Worm (Caenorhabditis elegans) whole organism, L4 larva: ENCODE results near the gene mtpn-1.

Source experiments
- F10B5.3 ChIP-seq: sonication (generic microtip); optimal IDR thresholded peaks from 2 replicates; lab custom pipeline; 2016; ENCODE audit warnings: mild to moderate bottlenecking, missing genetic modification characterization, missing compliant biosample characterization
- F26F4.8 ChIP-seq: fragments of 200-800 bp; sonication (Bioruptor generic); conservative IDR thresholded peaks from 2 replicates; pipeline ENCODE4 v1.3.6; 2022; ENCODE audit warnings: missing genetic modification characterization, missing compliant biosample characterization
- F37D6.2 ChIP-seq: sonication (generic microtip); optimal IDR thresholded peaks from 2 replicates; lab custom pipeline; 2016; ENCODE audit warnings: mild to moderate bottlenecking, missing genetic modification characterization, missing compliant biosample characterization
- F44E2.7 ChIP-seq: fragments of 200-800 bp; sonication (Bioruptor generic); IDR thresholded peaks from 2 replicates; pipeline ENCODE4 v2.1.2; 2022; ENCODE audit warnings: missing genetic modification characterization, missing compliant biosample characterization
- F49E8.2 ChIP-seq: sonication (generic microtip); optimal IDR thresholded peaks from 2 replicates; lab custom pipeline; 2016; ENCODE audit warnings: missing compliant biosample characterization, mild to moderate bottlenecking, missing genetic modification characterization, borderline replicate concordance
- T20F7.1 ChIP-seq: fragments of 200-800 bp; sonication (Bioruptor generic); optimal IDR thresholded peaks from 2 replicates; lab custom pipeline; 2018; ENCODE audit warnings: mild to moderate bottlenecking, missing genetic modification characterization, missing compliant biosample characterization
- Y105C5A.15 ChIP-seq: fragments of 200-800 bp; sonication (Bioruptor generic); IDR thresholded peaks from 2 replicates; pipeline ENCODE4 v1.3.6; 2022; ENCODE audit warnings: missing genetic modification characterization, missing compliant biosample characterization
- Y48G9A.11 ChIP-seq: fragments of 200-800 bp; sonication (Bioruptor generic); IDR thresholded peaks from 2 replicates; pipeline ENCODE4 v1.3.6; 2022; ENCODE audit warnings: missing genetic modification reagents, missing genetic modification characterization, missing compliant biosample characterization
- ZK546.5 ChIP-seq, 2 experiments: sonication (generic microtip); optimal IDR thresholded peaks; 2 replicates each; lab custom pipeline; 2017; ENCODE audit warnings: missing biosample characterization in 2 of 2, missing genetic modification characterization in 2 of 2
- aha-1 ChIP-seq: fragments of 150-350 bp; peaks from one replicate; lab custom pipeline; 2014; ENCODE audit warnings: missing biosample characterization, missing genetic modification characterization
- ceh-20 ChIP-seq: fragments of 200-800 bp; sonication (Bioruptor generic); IDR thresholded peaks from 2 replicates; pipeline ENCODE4 v1.3.6; 2022; ENCODE audit warnings: missing genetic modification reagents, missing genetic modification characterization, missing compliant biosample characterization
- ceh-28 ChIP-seq: fragments of 150-350 bp; optimal IDR thresholded peaks from 2 replicates; lab custom pipeline; 2014; ENCODE audit warnings: missing biosample characterization, missing genetic modification reagents, missing genetic modification characterization
- ceh-44 ChIP-seq: fragments of 200-800 bp; sonication (Bioruptor generic); IDR thresholded peaks from 2 replicates; pipeline ENCODE4 v1.3.6; 2022; ENCODE audit warnings: missing genetic modification reagents, missing genetic modification characterization, missing compliant biosample characterization
- ces-1 ChIP-seq: fragments of 150-350 bp; sonication (generic microtip); optimal IDR thresholded peaks from 4 replicates; lab custom pipeline; 2014; ENCODE audit warnings: missing biosample characterization, missing genetic modification reagents, missing genetic modification characterization
- dmd-6 ChIP-seq: fragments of 200-800 bp; sonication (Bioruptor generic); IDR thresholded peaks from 2 replicates; pipeline ENCODE4 v1.3.6; 2022; ENCODE audit warnings: missing genetic modification reagents, missing genetic modification characterization, missing compliant biosample characterization
- dmd-9 ChIP-seq: fragments of 200-800 bp; sonication (Bioruptor generic); IDR thresholded peaks from 2 replicates; pipeline ENCODE4 v1.3.6; 2022; ENCODE audit warnings: missing genetic modification reagents, missing genetic modification characterization, missing compliant biosample characterization
- duxl-1 ChIP-seq: sonication (generic microtip); optimal IDR thresholded peaks from 2 replicates; lab custom pipeline; 2016; ENCODE audit warnings: mild to moderate bottlenecking, missing genetic modification characterization, moderate library complexity, missing compliant biosample characterization; ENCODE audit not compliant: poor library complexity
- dve-1 ChIP-seq: sonication (generic microtip); optimal IDR thresholded peaks from 2 replicates; lab custom pipeline; 2017; ENCODE audit warnings: antibody characterized with exemption, mild to moderate bottlenecking, missing genetic modification characterization, missing compliant biosample characterization; ENCODE audit not compliant: insufficient read depth
- egl-27 ChIP-seq: sonication (generic microtip); optimal IDR thresholded peaks from 3 replicates; lab custom pipeline; 2017; ENCODE audit warnings: missing biosample characterization, missing genetic modification reagents, missing genetic modification characterization
- egl-43 ChIP-seq: fragments of 200-800 bp; sonication (Bioruptor generic); IDR thresholded peaks from 2 replicates; pipeline ENCODE4 v1.3.6; 2022; ENCODE audit warnings: missing genetic modification reagents, missing genetic modification characterization, missing compliant biosample characterization
- gei-8 ChIP-seq: fragments of 200-800 bp; sonication (Bioruptor generic); optimal IDR thresholded peaks from 2 replicates; lab custom pipeline; 2018; ENCODE audit warnings: mild to moderate bottlenecking, missing genetic modification characterization, missing compliant biosample characterization
- hlh-11 ChIP-seq: fragments of 200-800 bp; sonication (Bioruptor generic); optimal IDR thresholded peaks from 2 replicates; lab custom pipeline; 2018; ENCODE audit warnings: mild to moderate bottlenecking, missing genetic modification characterization, missing compliant biosample characterization
- hlh-30 ChIP-seq: sonication (generic microtip); optimal IDR thresholded peaks from 2 replicates; lab custom pipeline; 2017; ENCODE audit warnings: antibody characterized with exemption, mild to moderate bottlenecking, missing genetic modification characterization, missing compliant biosample characterization; ENCODE audit not compliant: insufficient read depth
- lim-7 ChIP-seq: fragments of 200-800 bp; sonication (Bioruptor generic); IDR thresholded peaks from 2 replicates; pipeline ENCODE4 v1.3.6; 2022; ENCODE audit warnings: missing genetic modification characterization, missing compliant biosample characterization
- lir-3 ChIP-seq: sonication (generic microtip); optimal IDR thresholded peaks from 2 replicates; lab custom pipeline; 2016; ENCODE audit warnings: mild to moderate bottlenecking, missing genetic modification characterization, missing compliant biosample characterization
- lsy-2 ChIP-seq, 2 experiments: fragments of 150-350 bp in 1 of 2; sonication (generic microtip) in 1 of 2; optimal IDR thresholded peaks; 2 replicates each; lab custom pipeline; 2014 to 2017; ENCODE audit warnings: missing biosample characterization in 2 of 2, missing genetic modification characterization in 2 of 2
- madf-5 ChIP-seq, 2 experiments: fragments of 200-800 bp; sonication (Bioruptor generic); IDR thresholded peaks; 2 replicates each; pipeline ENCODE4 v1.3.6; 2022; ENCODE audit warnings: missing compliant biosample characterization in 2 of 2, missing genetic modification characterization in 2 of 2
- mdt-29 ChIP-seq: fragments of 200-800 bp; sonication (Bioruptor generic); IDR thresholded peaks from 2 replicates; pipeline ENCODE4 v1.3.6; 2022; ENCODE audit warnings: missing genetic modification reagents, missing genetic modification characterization, missing compliant biosample characterization
- mes-2 ChIP-seq: sonication (generic microtip); optimal IDR thresholded peaks from 2 replicates; lab custom pipeline; 2016; ENCODE audit warnings: missing genotype, mild to moderate bottlenecking, missing genetic modification characterization, missing compliant biosample characterization; ENCODE audit not compliant: poor library complexity, severe bottlenecking
- mxl-3 ChIP-seq: fragments of 200-800 bp; sonication (Bioruptor generic); optimal IDR thresholded peaks from 2 replicates; lab custom pipeline; 2018; ENCODE audit warnings: mild to moderate bottlenecking, missing genetic modification characterization, missing compliant biosample characterization
- nhr-25 ChIP-seq: sonication (generic microtip); optimal IDR thresholded peaks from 2 replicates; lab custom pipeline; 2017; ENCODE audit warnings: missing genetic modification characterization, mild to moderate bottlenecking, missing compliant biosample characterization, antibody characterized with exemption, moderate library complexity, borderline replicate concordance; ENCODE audit not compliant: insufficient read depth
- nhr-28 ChIP-seq: fragments of 150-350 bp; optimal IDR thresholded peaks from 2 replicates; lab custom pipeline; 2014; ENCODE audit warnings: missing biosample characterization, missing genetic modification characterization
- nhr-48 ChIP-seq: sonication (generic microtip); optimal IDR thresholded peaks from 2 replicates; lab custom pipeline; 2016; ENCODE audit warnings: mild to moderate bottlenecking, missing genetic modification characterization, missing compliant biosample characterization
- nhr-6 ChIP-seq: fragments of 150-350 bp; optimal IDR thresholded peaks from 2 replicates; lab custom pipeline; 2014; ENCODE audit warnings: missing biosample characterization, missing genetic modification characterization
- nhr-77 ChIP-seq: fragments of 150-350 bp; optimal IDR thresholded peaks from 2 replicates; lab custom pipeline; 2014; ENCODE audit warnings: missing biosample characterization, missing genetic modification characterization
- pha-4 ChIP-seq, 2 experiments: fragments of 150-350 bp in 1 of 2; fragments of 200-800 bp in 1 of 2; sonication (Bioruptor generic) in 1 of 2; IDR thresholded peaks in 1 of 2; optimal IDR thresholded peaks in 1 of 2; 2 replicates each; pipeline versions ENCODE4 v1.3.6 to Lab custom; 2014 to 2022; ENCODE audit warnings: missing genetic modification characterization in 2 of 2, missing genetic modification reagents in 2 of 2, missing biosample characterization in 1 of 2, missing compliant biosample characterization in 1 of 2
- pqm-1 ChIP-seq: sonication (generic microtip); optimal IDR thresholded peaks from 2 replicates; lab custom pipeline; 2017; ENCODE audit warnings: missing biosample characterization, missing genetic modification characterization
- rbr-2 ChIP-seq: sonication (generic microtip); optimal IDR thresholded peaks from 2 replicates; lab custom pipeline; 2016; ENCODE audit warnings: missing genotype, missing genetic modification characterization, missing compliant biosample characterization
- sdz-12 ChIP-seq: fragments of 200-800 bp; sonication (Bioruptor generic); optimal IDR thresholded peaks from 2 replicates; lab custom pipeline; 2018; ENCODE audit warnings: mild to moderate bottlenecking, missing genetic modification characterization, missing compliant biosample characterization
- skn-1 ChIP-seq: fragments of 150-350 bp; optimal IDR thresholded peaks from 2 replicates; lab custom pipeline; 2014; ENCODE audit warnings: missing biosample characterization, missing genetic modification characterization
- snpc-1.2 ChIP-seq: fragments of 200-800 bp; sonication (Bioruptor generic); IDR thresholded peaks from 2 replicates; pipeline ENCODE4 v1.3.6; 2022; ENCODE audit warnings: missing genetic modification reagents, missing genetic modification characterization, missing compliant biosample characterization
- snpc-4 ChIP-seq: fragments of 150-350 bp; optimal IDR thresholded peaks from 2 replicates; lab custom pipeline; 2014; ENCODE audit warnings: missing biosample characterization, missing genetic modification characterization
- tag-97 ChIP-seq: fragments of 200-800 bp; sonication (Bioruptor generic); IDR thresholded peaks from 2 replicates; pipeline ENCODE4 v1.3.6; 2022; ENCODE audit warnings: missing genetic modification characterization, missing compliant biosample characterization
- unc-62 ChIP-seq, 3 experiments: fragments of 150-350 bp in 1 of 3; sonication (generic microtip); optimal IDR thresholded peaks in 2 of 3; peaks in 1 of 3; 1 replicate in 1 of 3; 2 replicates in 2 of 3; lab custom pipeline; 2014 to 2017; ENCODE audit warnings: missing biosample characterization in 3 of 3, missing genetic modification characterization in 3 of 3, missing genetic modification reagents in 3 of 3, missing genotype in 1 of 3
- vab-7 ChIP-seq: fragments of 200-800 bp; sonication (Bioruptor generic); IDR thresholded peaks from 2 replicates; pipeline ENCODE4 v1.3.6; 2022; ENCODE audit warnings: missing genetic modification reagents, missing genetic modification characterization, missing compliant biosample characterization
- zag-1 ChIP-seq: fragments of 150-350 bp; optimal IDR thresholded peaks from 2 replicates; lab custom pipeline; 2014; ENCODE audit warnings: missing biosample characterization, missing genetic modification characterization
- zfp-2 ChIP-seq: sonication (generic microtip); optimal IDR thresholded peaks from 2 replicates; lab custom pipeline; 2016; ENCODE audit warnings: mild to moderate bottlenecking, missing genetic modification characterization, missing compliant biosample characterization
- zfp-3 ChIP-seq: fragments of 200-800 bp; sonication (Bioruptor generic); conservative IDR thresholded peaks from 2 replicates; pipeline ENCODE4 v1.3.6; 2022; ENCODE audit warnings: missing genetic modification reagents, missing genetic modification characterization, missing compliant biosample characterization
- zip-11 ChIP-seq: fragments of 200-800 bp; sonication (Bioruptor generic); IDR thresholded peaks from 2 replicates; pipeline ENCODE4 v1.3.6; 2022; ENCODE audit warnings: missing genetic modification characterization, missing compliant biosample characterization
- ztf-11 ChIP-seq: fragments of 150-350 bp; optimal IDR thresholded peaks from 2 replicates; lab custom pipeline; 2014; ENCODE audit warnings: missing biosample characterization, missing genetic modification characterization
- ztf-7 ChIP-seq: fragments of 150-350 bp; optimal IDR thresholded peaks from 2 replicates; lab custom pipeline; 2014; ENCODE audit warnings: missing biosample characterization, missing genetic modification characterization

The mtpn-1 gene

DNA sequence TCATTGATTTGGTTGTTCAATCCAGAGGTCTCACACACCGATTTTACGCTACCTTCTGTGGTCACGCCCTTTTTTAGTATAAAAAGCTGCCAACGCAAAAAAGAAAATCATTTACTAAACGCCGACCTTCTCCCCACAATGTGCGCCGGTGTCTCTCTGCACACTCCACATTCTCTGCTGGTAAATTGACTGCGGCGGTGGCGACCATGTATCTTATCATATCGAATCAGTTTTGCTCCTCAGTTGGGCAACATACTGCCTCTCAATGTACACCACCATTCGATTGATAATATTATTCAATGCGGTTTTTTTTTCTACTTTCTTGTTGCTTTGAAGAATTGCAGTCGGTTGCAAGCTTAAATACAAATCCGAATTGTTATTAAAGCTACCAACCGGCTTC is 35.1 kb upstream of the mtpn-1 start:
- TF ChIP-seq nhr-48 (tag; lab: Kevin White, UChicago) (no peak), hlh-30 (peak; percentile 41), hlh-11 (tag; lab: Kevin White, UChicago) (peak; percentile 69), ZK546.5 (tag; optimal IDR thresholded peaks at IDR 0.05; lab: Kevin White, UChicago) (no peak), aha-1 (tag; lab: Kevin White, UChicago) (peak; percentile 79), ceh-44 (GFP tag; lab: Robert Waterston, UW) (no peak), egl-43 (GFP tag; lab: Robert Waterston, UW) (no peak), dve-1 (peak; percentile 63), nhr-6 (tag; lab: Kevin White, UChicago) (peak; percentile 46), dmd-6 (GFP tag; lab: Robert Waterston, UW) (peak; percentile 59), zfp-3 (no peak), ceh-28 (tag; lab: Kevin White, UChicago) (no peak), lim-7 (GFP tag; lab: Robert Waterston, UW) (no peak), mes-2 (peak; percentile 61), F49E8.2 (tag; lab: Kevin White, UChicago) (no peak), pha-4 (GFP tag; IDR thresholded peaks at IDR 0.05; lab: Robert Waterston, UW) (no peak), pha-4 (tag; optimal IDR thresholded peaks at IDR 0.05; lab: Kevin White, UChicago) (no peak), F10B5.3 (tag; lab: Kevin White, UChicago) (no peak), rbr-2 (no peak), T20F7.1 (GFP tag; lab: Kevin White, UChicago) (no peak), skn-1 (no peak), egl-27 (no peak), ztf-7 (no peak), vab-7 (GFP tag; lab: Robert Waterston, UW) (no peak), zfp-2 (tag; lab: Kevin White, UChicago) (no peak), F44E2.7 (GFP tag; lab: Robert Waterston, UW) (no peak), sdz-12 (no peak), mxl-3 (GFP tag; lab: Kevin White, UChicago) (peak; percentile 52), duxl-1 (no peak), Y48G9A.11 (GFP tag; lab: Robert Waterston, UW) (no peak), unc-62 (GFP tag; optimal IDR thresholded peaks at IDR 0.05 in 1 of 2; lab: Kevin White, UChicago) (no peak), unc-62 (tag; optimal IDR thresholded peaks at IDR 0.05; lab: Kevin White, UChicago) (no peak), snpc-1.2 (no peak), nhr-28 (tag; lab: Kevin White, UChicago) (peak; percentile 65), lsy-2 (tag; optimal IDR thresholded peaks at IDR 0.05; lab: Kevin White, UChicago) (no peak), tag-97 (GFP tag; lab: Robert Waterston, UW) (no peak), madf-5 (GFP tag; IDR thresholded peaks at IDR 0.05; lab: Robert Waterston, UW) (no peak), ceh-20 (GFP tag; lab: Robert Waterston, UW) (no peak), nhr-25 (no peak), snpc-4 (no peak), F26F4.8 (GFP tag; lab: Robert Waterston, UW) (no peak), F37D6.2 (tag; lab: Kevin White, UChicago) (no peak), gei-8 (GFP tag; lab: Kevin White, UChicago) (no peak), zip-11 (GFP tag; lab: Robert Waterston, UW) (no peak), lir-3 (no peak), zag-1 (tag; lab: Kevin White, UChicago) (no peak), pqm-1 (peak; percentile 78), mdt-29 (GFP tag; lab: Robert Waterston, UW) (no peak), nhr-77 (tag; lab: Kevin White, UChicago) (peak; percentile 21), ztf-11 (no peak), ces-1 (GFP tag; lab: Kevin White, UChicago) (no peak), dmd-9 (GFP tag; lab: Robert Waterston, UW) (no peak), Y105C5A.15 (GFP tag; lab: Robert Waterston, UW) (no peak)
